Worm (Caenorhabditis elegans) whole organism, early embryonic: ENCODE data around the gene dbt-1.

Experiments
- B0310.2 ChIP-seq: sonication (generic microtip); optimal IDR thresholded peaks from 2 replicates; lab custom pipeline; 2016; ENCODE audit warnings: mild to moderate bottlenecking, missing genetic modification characterization, missing compliant biosample characterization
- ama-1 ChIP-seq: fragments of 150-350 bp; optimal IDR thresholded peaks from 2 replicates; lab custom pipeline; 2014
- ceh-36 ChIP-seq: sonication (generic microtip); optimal IDR thresholded peaks from 2 replicates; lab custom pipeline; 2016; ENCODE audit warnings: missing genetic modification characterization, inconsistent platforms, missing compliant biosample characterization
- flt-1 ChIP-seq: fragments of 200-800 bp; sonication (Bioruptor generic); IDR thresholded peaks from 2 replicates; pipeline ENCODE4 v1.3.6; 2022; ENCODE audit warnings: missing genetic modification characterization, missing compliant biosample characterization
- scrt-1 ChIP-seq: fragments of 200-800 bp; sonication (Bioruptor generic); IDR thresholded peaks from 2 replicates; pipeline ENCODE4 v1.3.6; 2022; ENCODE audit warnings: missing genetic modification characterization, missing compliant biosample characterization
- sea-1 ChIP-seq: fragments of 200-800 bp; sonication (Bioruptor generic); conservative IDR thresholded peaks from 2 replicates; pipeline ENCODE4 v1.3.6; 2022; ENCODE audit warnings: missing genetic modification characterization, missing compliant biosample characterization
- tbx-37 ChIP-seq: fragments of 200-800 bp; sonication (Bioruptor generic); conservative IDR thresholded peaks from 2 replicates; pipeline ENCODE4 v1.3.6; 2022; ENCODE audit warnings: missing genetic modification reagents, missing genetic modification characterization, missing compliant biosample characterization
- tra-4 ChIP-seq: sonication (generic microtip); optimal IDR thresholded peaks from 2 replicates; lab custom pipeline; 2017; ENCODE audit warnings: missing genetic modification characterization, missing compliant biosample characterization

- TF ChIP-seq tra-4 (no peak), ama-1 (lab: Kevin White, UChicago) (no peak), tbx-37 (GFP tag; lab: Robert Waterston, UW) (no peak), flt-1 (no peak), scrt-1 (no peak), B0310.2 (tag; lab: Kevin White, UChicago) (no peak), sea-1 (GFP tag; lab: Robert Waterston, UW) (no peak), ceh-36 (tag; lab: Kevin White, UChicago) (no peak)
These were observed 43.0 kb downstream of the dbt-1 start for ce11 chrII:7901990-7902389.
